Worm (Caenorhabditis elegans) whole organism, early embryonic: Measurements from ENCODE around the gene M70.3.

Experiments
- B0310.2 ChIP-seq: sonication (generic microtip); optimal IDR thresholded peaks from 2 replicates; lab custom pipeline; 2016; ENCODE audit warnings: mild to moderate bottlenecking, missing genetic modification characterization, missing compliant biosample characterization
- aly-1 ChIP-seq: sonication (generic microtip); optimal IDR thresholded peaks from 2 replicates; lab custom pipeline; 2016; ENCODE audit warnings: missing genetic modification characterization, missing compliant biosample characterization
- flt-1 ChIP-seq: fragments of 200-800 bp; sonication (Bioruptor generic); IDR thresholded peaks from 2 replicates; pipeline ENCODE4 v1.3.6; 2022; ENCODE audit warnings: missing genetic modification characterization, missing compliant biosample characterization
- hmbx-1 ChIP-seq: sonication (generic microtip); optimal IDR thresholded peaks from 2 replicates; lab custom pipeline; 2016; ENCODE audit warnings: mild to moderate bottlenecking, missing genetic modification characterization, missing compliant biosample characterization
- hnd-1 ChIP-seq: sonication (generic microtip); optimal IDR thresholded peaks from 2 replicates; lab custom pipeline; 2016; ENCODE audit warnings: missing genetic modification characterization, missing compliant biosample characterization
- pes-1 ChIP-seq: fragments of 200-800 bp; sonication (Bioruptor generic); IDR thresholded peaks from 2 replicates; pipeline ENCODE4 v1.3.6; 2022; ENCODE audit warnings: missing genetic modification reagents, missing genetic modification characterization, missing compliant biosample characterization
- sea-1 ChIP-seq: fragments of 200-800 bp; sonication (Bioruptor generic); conservative IDR thresholded peaks from 2 replicates; pipeline ENCODE4 v1.3.6; 2022; ENCODE audit warnings: missing genetic modification characterization, missing compliant biosample characterization

- no peak for TF ChIP-seq hmbx-1 (tag; lab: Kevin White, UChicago)
- no peak for TF ChIP-seq flt-1
- TF ChIP-seq hnd-1 (tag; lab: Kevin White, UChicago) = no peak
- no peak for TF ChIP-seq B0310.2 (tag; lab: Kevin White, UChicago)
- TF ChIP-seq sea-1 (GFP tag; lab: Robert Waterston, UW) = no peak
- no peak for TF ChIP-seq pes-1 (GFP tag; lab: Robert Waterston, UW)
- no peak for TF ChIP-seq aly-1 (tag; lab: Kevin White, UChicago)
Observed at ce11 chrIV:2253392-2254048, 11.3 kb upstream of the M70.3 start.
